Fruit fly (Drosophila melanogaster) whole organism, embryonic: ENCODE data around the gene Grip91.

Source experiments
- Asciz ChIP-seq: fragments of 200-800 bp; sonication (Bioruptor generic); optimal IDR thresholded peaks from 2 replicates; lab custom pipeline; 2017; ENCODE audit warnings: missing biosample characterization, mild to moderate bottlenecking, missing genetic modification characterization, missing genetic modification reagents
- B-H1 ChIP-seq: fragments of 200-800 bp; sonication (Bioruptor generic); IDR thresholded peaks from 3 replicates; pipeline ENCODE4 v1.3.6; 2022; ENCODE audit warnings: missing biosample characterization, missing genetic modification characterization
- CG11723 ChIP-seq: fragments of 200-800 bp; sonication (Bioruptor generic); optimal IDR thresholded peaks from 2 replicates; lab custom pipeline; 2017; ENCODE audit warnings: missing biosample characterization, mild to moderate bottlenecking, missing genetic modification characterization
- CG12071 ChIP-seq: fragments of 200-800 bp; sonication (Bioruptor generic); optimal IDR thresholded peaks from 3 replicates; lab custom pipeline; 2018; ENCODE audit warnings: missing biosample characterization, mild to moderate bottlenecking, missing genetic modification characterization
- CG12104 ChIP-seq: fragments of 200-800 bp; sonication (Bioruptor generic); optimal IDR thresholded peaks from 3 replicates; lab custom pipeline; 2016; ENCODE audit warnings: missing biosample characterization, missing genetic modification characterization
- CG14860 ChIP-seq: fragments of 200-800 bp; sonication (Bioruptor generic); IDR thresholded peaks from 3 replicates; pipeline ENCODE4 v1.3.6; 2022; ENCODE audit warnings: missing biosample characterization, missing genetic modification characterization; ENCODE audit not compliant: partially characterized antibody
- CG1602 ChIP-seq: fragments of 200-800 bp; sonication (Bioruptor generic); optimal IDR thresholded peaks from 3 replicates; lab custom pipeline; 2016; ENCODE audit warnings: missing biosample characterization, missing genetic modification characterization
- CG17802 ChIP-seq: fragments of 200-800 bp; sonication (Bioruptor generic); optimal IDR thresholded peaks from 2 replicates; lab custom pipeline; 2018; ENCODE audit warnings: missing biosample characterization, mild to moderate bottlenecking, missing genetic modification characterization, moderate library complexity
- CG2712 ChIP-seq: fragments of 200-800 bp; optimal IDR thresholded peaks from 3 replicates; lab custom pipeline; 2019; ENCODE audit warnings: missing biosample characterization, mild to moderate bottlenecking, missing genetic modification characterization, moderate library complexity
- CG30431 ChIP-seq: fragments of 200-800 bp; sonication (Bioruptor generic); optimal IDR thresholded peaks from 2 replicates; lab custom pipeline; 2017; ENCODE audit warnings: missing biosample characterization, missing genetic modification characterization
- CG31365 ChIP-seq: fragments of 200-800 bp; sonication (Bioruptor generic); optimal IDR thresholded peaks from 2 replicates; lab custom pipeline; 2018; ENCODE audit warnings: missing biosample characterization, mild to moderate bottlenecking, missing genetic modification characterization
- CG32772 ChIP-seq: fragments of 200-800 bp; sonication (Bioruptor generic); IDR thresholded peaks from 2 replicates; pipeline ENCODE4 v1.3.6; 2022; ENCODE audit warnings: missing biosample characterization, missing genetic modification characterization
- CG3407 ChIP-seq: fragments of 200-800 bp; sonication (Bioruptor generic); optimal IDR thresholded peaks from 2 replicates; lab custom pipeline; 2018; ENCODE audit warnings: missing biosample characterization, mild to moderate bottlenecking, missing genetic modification characterization
- CG3726 ChIP-seq: fragments of 200-800 bp; sonication (Bioruptor generic); IDR thresholded peaks from 3 replicates; pipeline ENCODE4, ENCODE4 v1.3.6; 2022; ENCODE audit warnings: missing biosample characterization, missing genetic modification characterization
- CG42726 ChIP-seq: fragments of 200-800 bp; sonication (Bioruptor generic); IDR thresholded peaks from 2 replicates; pipeline ENCODE4 v1.3.6; 2022; ENCODE audit warnings: missing biosample characterization, missing genetic modification characterization; ENCODE audit not compliant: partially characterized antibody
- CG4424 ChIP-seq: fragments of 200-800 bp; sonication (Bioruptor generic); optimal IDR thresholded peaks from 3 replicates; lab custom pipeline; 2016; ENCODE audit warnings: missing biosample characterization, missing genetic modification characterization
- CG4820 ChIP-seq: fragments of 200-800 bp; sonication (Bioruptor generic); optimal IDR thresholded peaks from 3 replicates; lab custom pipeline; 2016; ENCODE audit warnings: missing biosample characterization, missing genetic modification characterization
- CG6791 ChIP-seq: fragments of 200-800 bp; sonication (Bioruptor generic); IDR thresholded peaks from 3 replicates; pipeline ENCODE4 v1.3.6; 2022; ENCODE audit warnings: missing biosample characterization, missing genetic modification characterization; ENCODE audit not compliant: partially characterized antibody
- CG8290 ChIP-seq, 3 experiments: fragments of 200-800 bp; sonication (Bioruptor generic); optimal IDR thresholded peaks; 2 replicates each; lab custom pipeline; 2016 to 2019; ENCODE audit warnings: missing biosample characterization in 3 of 3, missing genetic modification characterization in 3 of 3, mild to moderate bottlenecking in 2 of 3, moderate library complexity in 1 of 3
- CG8765 ChIP-seq: fragments of 200-800 bp; sonication (Bioruptor generic); IDR thresholded peaks from 2 replicates; pipeline ENCODE4 v1.3.6; 2022; ENCODE audit warnings: missing biosample characterization, missing genetic modification characterization
- CG9797 ChIP-seq: fragments of 200-800 bp; sonication (Bioruptor generic); optimal IDR thresholded peaks from 3 replicates; lab custom pipeline; 2018; ENCODE audit warnings: missing biosample characterization, mild to moderate bottlenecking, missing genetic modification characterization
- CTCF ChIP-seq: fragments of 200-800 bp; sonication (Bioruptor generic); optimal IDR thresholded peaks from 2 replicates; lab custom pipeline; 2017; ENCODE audit warnings: missing biosample characterization, mild to moderate bottlenecking, missing genetic modification characterization, moderate library complexity
- Camta ChIP-seq: fragments of 200-800 bp; sonication (Bioruptor generic); optimal IDR thresholded peaks from 2 replicates; lab custom pipeline; 2016; ENCODE audit warnings: missing biosample characterization, missing genetic modification characterization
- Dref ChIP-seq: fragments of 200-800 bp; sonication (Bioruptor generic); IDR thresholded peaks from 2 replicates; pipeline ENCODE4 v1.3.6; 2022; ENCODE audit warnings: missing biosample characterization, missing genetic modification characterization
- H15 ChIP-seq: fragments of 200-800 bp; sonication (Bioruptor generic); IDR thresholded peaks from 3 replicates; pipeline ENCODE4 v1.3.6; 2022; ENCODE audit warnings: missing biosample characterization, missing genetic modification characterization
- Meics ChIP-seq: fragments of 200-800 bp; sonication (Bioruptor generic); optimal IDR thresholded peaks from 2 replicates; lab custom pipeline; 2017; ENCODE audit warnings: missing biosample characterization, mild to moderate bottlenecking, missing genetic modification characterization
- Trl ChIP-seq, 3 experiments: fragments of >200 bp in 2 of 3; fragments of 200-800 bp in 1 of 3; sonication (Bioruptor generic) in 1 of 3; optimal IDR thresholded peaks; 2 replicates in 1 of 3; 3 replicates in 2 of 3; lab custom pipeline; 2016 to 2017; ENCODE audit warnings: missing biosample characterization in 1 of 3, missing genetic modification characterization in 1 of 3
- az2 ChIP-seq: fragments of 200-800 bp; sonication (Bioruptor generic); optimal IDR thresholded peaks from 3 replicates; lab custom pipeline; 2016; ENCODE audit warnings: missing biosample characterization, missing genetic modification characterization
- bowl ChIP-seq: fragments of 200-800 bp; sonication (Bioruptor generic); IDR thresholded peaks from 2 replicates; pipeline ENCODE4 v1.3.6; 2022; ENCODE audit warnings: missing biosample characterization, missing genetic modification characterization
- croc ChIP-seq: fragments of 200-800 bp; sonication (Bioruptor generic); conservative IDR thresholded peaks from 3 replicates; pipeline ENCODE4 v1.3.6; 2022; ENCODE audit warnings: missing biosample characterization, missing genetic modification characterization
- dm ChIP-seq: fragments of 200-800 bp; sonication (Bioruptor generic); optimal IDR thresholded peaks from 3 replicates; lab custom pipeline; 2016; ENCODE audit warnings: missing biosample characterization, missing genetic modification characterization
- dmrt99B ChIP-seq: fragments of 200-800 bp; sonication (Bioruptor generic); optimal IDR thresholded peaks from 2 replicates; lab custom pipeline; 2018; ENCODE audit warnings: missing biosample characterization, mild to moderate bottlenecking, missing genetic modification characterization, moderate library complexity
- dpn ChIP-seq, 2 experiments: fragments of 200-800 bp; sonication (Bioruptor generic); optimal IDR thresholded peaks; 3 replicates each; lab custom pipeline; 2016; ENCODE audit warnings: missing biosample characterization in 2 of 2, missing genetic modification characterization in 2 of 2
- dysf ChIP-seq: fragments of 200-800 bp; sonication (Bioruptor generic); IDR thresholded peaks from 3 replicates; pipeline ENCODE4 v1.3.6; 2022; ENCODE audit warnings: missing biosample characterization, missing genetic modification characterization
- ewg ChIP-seq: fragments of 200-800 bp; sonication (Bioruptor generic); optimal IDR thresholded peaks from 3 replicates; lab custom pipeline; 2017; ENCODE audit warnings: mild to moderate bottlenecking, missing biosample characterization, missing genetic modification reagents, missing genetic modification characterization
- exex ChIP-seq: fragments of 200-800 bp; sonication (Bioruptor generic); optimal IDR thresholded peaks from 4 replicates; lab custom pipeline; 2018; ENCODE audit warnings: missing biosample characterization, mild to moderate bottlenecking, missing genetic modification characterization, moderate library complexity
- ftz-f1 ChIP-seq: fragments of 200-800 bp; sonication (Bioruptor generic); optimal IDR thresholded peaks from 2 replicates; lab custom pipeline; 2016; ENCODE audit warnings: missing biosample characterization, missing genetic modification characterization
- gsb-n ChIP-seq: fragments of 200-800 bp; sonication (Bioruptor generic); optimal IDR thresholded peaks from 3 replicates; lab custom pipeline; 2018; ENCODE audit warnings: missing biosample characterization, mild to moderate bottlenecking, missing genetic modification characterization
- lmd ChIP-seq: fragments of 200-800 bp; sonication (Bioruptor generic); IDR thresholded peaks from 2 replicates; pipeline ENCODE4 v1.3.6; 2022; ENCODE audit warnings: missing biosample characterization, missing genetic modification characterization
- luna ChIP-seq: fragments of 200-800 bp; sonication (Bioruptor generic); optimal IDR thresholded peaks from 2 replicates; lab custom pipeline; 2016; ENCODE audit warnings: missing biosample characterization, missing genetic modification characterization
- mam ChIP-seq: fragments of 200-800 bp; sonication (Bioruptor generic); optimal IDR thresholded peaks from 3 replicates; lab custom pipeline; 2016; ENCODE audit warnings: missing biosample characterization, missing genetic modification characterization
- psq ChIP-seq: fragments of 200-800 bp; sonication (Bioruptor generic); optimal IDR thresholded peaks from 2 replicates; lab custom pipeline; 2017; ENCODE audit warnings: missing biosample characterization, missing genetic modification characterization
- pum ChIP-seq: fragments of 200-800 bp; sonication (Bioruptor generic); optimal IDR thresholded peaks from 2 replicates; lab custom pipeline; 2016; ENCODE audit warnings: missing biosample characterization, missing genetic modification characterization
- ranshi ChIP-seq: fragments of 200-800 bp; sonication (Bioruptor generic); IDR thresholded peaks from 2 replicates; pipeline ENCODE4 v1.3.6; 2022; ENCODE audit warnings: missing biosample characterization, missing genetic modification characterization
- sim ChIP-seq: fragments of 200-800 bp; sonication (Bioruptor generic); IDR thresholded peaks from 2 replicates; pipeline ENCODE4 v1.3.6; 2022; ENCODE audit warnings: missing biosample characterization, missing genetic modification characterization
- tap ChIP-seq: fragments of 200-800 bp; optimal IDR thresholded peaks from 3 replicates; lab custom pipeline; 2019; ENCODE audit warnings: missing biosample characterization, mild to moderate bottlenecking, missing genetic modification characterization, moderate library complexity
- tio ChIP-seq: fragments of 200-800 bp; sonication (Bioruptor generic); optimal IDR thresholded peaks from 2 replicates; lab custom pipeline; 2017; ENCODE audit warnings: missing biosample characterization, missing genetic modification characterization, inconsistent platforms
- wek ChIP-seq: fragments of 200-800 bp; sonication (Bioruptor generic); optimal IDR thresholded peaks from 3 replicates; lab custom pipeline; 2018; ENCODE audit warnings: missing biosample characterization, mild to moderate bottlenecking, missing genetic modification characterization, moderate library complexity

Grip91 gene

DNA sequence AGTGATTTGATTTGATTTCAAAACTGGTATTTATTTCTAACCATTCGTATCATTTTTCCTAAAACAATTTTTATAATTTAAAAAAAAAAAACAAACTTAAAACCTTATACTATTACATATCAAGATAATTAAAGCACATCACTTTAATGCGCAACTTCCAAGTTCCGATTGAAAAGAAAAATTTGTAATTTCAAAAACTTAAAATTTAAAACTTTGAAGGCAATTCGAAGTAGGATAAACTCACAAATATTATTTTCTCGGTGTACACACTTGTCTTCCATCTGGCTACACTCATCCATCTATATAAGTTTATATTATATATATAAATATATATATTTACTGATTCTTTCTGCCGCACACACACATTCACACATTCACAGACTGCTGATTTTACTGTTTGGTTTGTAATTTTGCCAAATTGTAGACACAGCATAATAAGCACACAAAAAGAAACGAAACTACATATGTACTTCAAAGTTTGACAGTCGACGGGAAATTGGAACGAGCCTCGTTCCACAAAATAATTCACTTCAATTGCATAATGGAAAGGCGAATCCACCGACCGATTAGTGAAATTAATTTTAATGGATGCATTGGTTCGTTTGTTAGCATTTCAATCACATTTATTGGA lies 41.7 kb upstream of the Grip91 start:
- TF ChIP-seq croc (GFP tag; lab: Robert Waterston, UW) (no peak), ftz-f1 (GFP tag; lab: Kevin White, UChicago) (no peak), CTCF (GFP tag; lab: Kevin White, UChicago) (no peak), CG31365 (tag; lab: Kevin White, UChicago) (no peak), CG17802 (tag; lab: Kevin White, UChicago) (no peak), ranshi (GFP tag; lab: Robert Waterston, UW) (no peak), dysf (no peak), Trl (optimal IDR thresholded peaks at IDR 0.05; lab: Kevin White, UChicago) (no peak), Trl (GFP tag; optimal IDR thresholded peaks at IDR 0.05; lab: Kevin White, UChicago) (no peak), dpn (GFP tag; optimal IDR thresholded peaks at IDR 0.05; lab: Kevin White, UChicago) (no peak), CG42726 (no peak), az2 (GFP tag; lab: Kevin White, UChicago) (no peak), CG9797 (no peak), CG30431 (GFP tag; lab: Kevin White, UChicago) (no peak), Meics (GFP tag; lab: Kevin White, UChicago) (no peak), ewg (GFP tag; lab: Kevin White, UChicago) (no peak), Dref (no peak), CG2712 (tag; lab: Kevin White, UChicago) (no peak), CG1602 (GFP tag; lab: Kevin White, UChicago) (no peak), CG8290 (GFP tag; optimal IDR thresholded peaks at IDR 0.05; lab: Kevin White, UChicago) (no peak), CG8290 (tag; optimal IDR thresholded peaks at IDR 0.05; lab: Kevin White, UChicago) (no peak), CG14860 (GFP tag; lab: Robert Waterston, UW) (no peak)

DNA sequence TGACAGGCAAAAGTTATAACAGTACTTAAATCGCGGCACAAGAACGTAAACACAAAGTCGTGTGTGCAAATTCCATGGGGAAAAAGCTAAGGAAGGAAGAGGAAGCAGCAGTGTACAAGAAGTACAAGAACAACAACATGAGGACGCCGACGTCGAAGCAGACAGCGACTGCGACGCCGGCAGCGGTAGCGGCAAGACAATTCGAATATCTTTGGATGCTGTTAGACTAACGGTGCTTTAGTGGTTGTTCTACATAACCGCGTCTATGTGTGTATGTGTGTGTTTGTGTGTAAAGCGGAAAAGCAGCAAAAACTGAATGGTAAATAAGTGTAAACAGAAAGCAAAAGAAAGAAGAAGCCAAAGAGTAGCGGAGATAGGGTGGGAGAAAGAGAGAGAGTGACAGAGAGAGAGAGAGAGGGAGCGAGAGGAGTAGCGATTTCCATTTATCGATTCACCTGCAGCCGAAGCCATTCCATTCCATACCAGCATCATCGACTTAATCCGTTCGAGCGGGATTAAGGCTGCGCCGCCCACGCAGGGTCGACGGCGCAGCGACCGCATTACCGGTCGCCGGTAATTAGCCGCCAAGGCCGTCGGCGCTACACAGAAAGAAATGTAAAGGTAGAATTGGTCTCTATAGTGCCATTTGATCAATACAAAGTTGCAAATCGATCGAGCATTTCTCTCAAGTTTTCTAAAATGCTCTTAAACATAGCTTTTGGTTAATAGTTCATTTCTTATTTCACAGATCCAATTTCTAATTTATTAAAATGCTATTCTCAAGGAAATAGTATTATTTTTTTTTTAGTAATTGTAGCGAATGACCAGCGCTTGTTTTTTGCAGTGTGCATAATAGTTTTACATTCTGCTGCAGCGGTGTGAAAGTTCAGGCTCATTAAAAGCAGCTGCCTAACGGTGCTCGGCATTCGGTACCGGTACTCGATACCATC lies 39.8 kb upstream of the Grip91 start:
- TF ChIP-seq CG4820 (peak; percentile 49), CG4424 (peak; percentile 59), mam (peak; percentile 23), CG32772 (peak; percentile 10; the same call in 1 of the 2 replicates), H15 (GFP tag; lab: Robert Waterston, UW) (no peak), CG11723 (GFP tag; lab: Kevin White, UChicago) (peak; percentile 10), luna (GFP tag; lab: Kevin White, UChicago) (no peak), dmrt99B (tag; lab: Kevin White, UChicago) (peak; percentile 81), lmd (GFP tag; lab: Robert Waterston, UW) (peak; percentile 52; the same call in 1 of the 2 replicates), CG8765 (GFP tag; lab: Robert Waterston, UW) (no peak), CG12071 (GFP tag; lab: Kevin White, UChicago) (no peak), bowl (GFP tag; lab: Robert Waterston, UW) (no peak), tap (tag; lab: Kevin White, UChicago) (peak; percentile 18), CG3407 (GFP tag; lab: Kevin White, UChicago) (no peak), Asciz (GFP tag; lab: Kevin White, UChicago) (peak; percentile 61), sim (GFP tag; lab: Robert Waterston, UW) (no peak), gsb-n (tag; lab: Kevin White, UChicago) (no peak), CG12104 (GFP tag; lab: Kevin White, UChicago) (peak; percentile 33), CG6791 (GFP tag; lab: Robert Waterston, UW) (no peak), psq (GFP tag; lab: Kevin White, UChicago) (peak; percentile 31), wek (GFP tag; lab: Kevin White, UChicago) (no peak), exex (tag; lab: Kevin White, UChicago) (no peak), tio (GFP tag; lab: Kevin White, UChicago) (peak; percentile 54), Camta (GFP tag; lab: Kevin White, UChicago) (peak; percentile 53), pum (GFP tag; lab: Kevin White, UChicago) (peak; percentile 44), CG3726 (GFP tag; lab: Robert Waterston, UW) (no peak), dm (no peak), B-H1 (GFP tag; lab: Robert Waterston, UW) (no peak)
